Worm (Caenorhabditis elegans) whole organism, L1 larva: ENCODE data around the gene nol-6.

ENCODE experiments used
- C04F5.9 ChIP-seq: sonication (generic microtip); optimal IDR thresholded peaks from 2 replicates; lab custom pipeline; 2016; ENCODE audit warnings: missing genetic modification characterization, missing compliant biosample characterization
- C34B4.2 ChIP-seq: sonication (generic microtip); optimal IDR thresholded peaks from 2 replicates; lab custom pipeline; 2017; ENCODE audit warnings: mild to moderate bottlenecking, missing genetic modification characterization, missing compliant biosample characterization
- F16B12.6 ChIP-seq: fragments of 150-350 bp; optimal IDR thresholded peaks from 2 replicates; lab custom pipeline; 2014; ENCODE audit warnings: missing biosample characterization, missing genetic modification characterization
- Y116A8C.19 ChIP-seq: sonication (generic microtip); optimal IDR thresholded peaks from 2 replicates; lab custom pipeline; 2016; ENCODE audit warnings: missing compliant biosample characterization, missing genetic modification characterization, borderline replicate concordance
- alr-1 ChIP-seq: fragments of 200-800 bp; sonication (Bioruptor generic); optimal IDR thresholded peaks from 2 replicates; lab custom pipeline; 2018; ENCODE audit warnings: borderline replicate concordance, mild to moderate bottlenecking, missing genetic modification characterization, missing compliant biosample characterization
- aly-2 ChIP-seq: fragments of 150-350 bp; optimal IDR thresholded peaks from 2 replicates; lab custom pipeline; 2014; ENCODE audit warnings: missing biosample characterization, missing genetic modification characterization
- ceh-8 ChIP-seq: fragments of 200-800 bp; sonication (Bioruptor generic); optimal IDR thresholded peaks from 2 replicates; lab custom pipeline; 2018; ENCODE audit warnings: mild to moderate bottlenecking, missing genetic modification characterization, moderate library complexity, missing compliant biosample characterization
- ceh-82 ChIP-seq, 3 experiments: fragments of 150-350 bp in 1 of 3; sonication (generic microtip) in 2 of 3; optimal IDR thresholded peaks; 2 replicates each; lab custom pipeline; 2014 to 2017; ENCODE audit warnings: missing biosample characterization in 3 of 3, missing genetic modification characterization in 3 of 3
- ces-1 ChIP-seq: fragments of 150-350 bp; optimal IDR thresholded peaks from 2 replicates; lab custom pipeline; 2014; ENCODE audit warnings: missing biosample characterization, missing genetic modification reagents, missing genetic modification characterization
- dpl-1 ChIP-seq, 3 experiments: fragments of 150-350 bp in 2 of 3; sonication (generic microtip) in 1 of 3; optimal IDR thresholded peaks; 2 replicates each; lab custom pipeline; 2014 to 2017; ENCODE audit warnings: missing biosample characterization in 3 of 3, missing genetic modification characterization in 3 of 3, missing genetic modification reagents in 3 of 3
- efl-1 ChIP-seq, 4 experiments: fragments of 150-350 bp; optimal IDR thresholded peaks in 3 of 4; peaks in 1 of 4; 1 replicate in 1 of 4; 2 replicates in 3 of 4; lab custom pipeline; 2014; ENCODE audit warnings: missing biosample characterization in 2 of 4, missing genetic modification characterization in 2 of 4, missing genetic modification reagents in 2 of 4
- egl-13 ChIP-seq: sonication (generic microtip); optimal IDR thresholded peaks from 2 replicates; lab custom pipeline; 2016; ENCODE audit warnings: missing genotype, missing genetic modification reagents, missing genetic modification characterization, missing compliant biosample characterization
- hlh-4 ChIP-seq: sonication (generic microtip); optimal IDR thresholded peaks from 2 replicates; lab custom pipeline; 2016; ENCODE audit warnings: mild to moderate bottlenecking, missing genetic modification characterization, missing compliant biosample characterization
- hpl-2 ChIP-seq: fragments of 150-350 bp; optimal IDR thresholded peaks from 2 replicates; lab custom pipeline; 2014; ENCODE audit warnings: missing biosample characterization, missing genetic modification reagents, missing genetic modification characterization
- jun-1 ChIP-seq: fragments of 150-350 bp; optimal IDR thresholded peaks from 2 replicates; lab custom pipeline; 2014; ENCODE audit warnings: missing biosample characterization, missing genetic modification reagents, missing genetic modification characterization
- lin-13 ChIP-seq: fragments of 150-350 bp; optimal IDR thresholded peaks from 2 replicates; lab custom pipeline; 2014; ENCODE audit warnings: missing biosample characterization, missing genetic modification reagents, missing genetic modification characterization
- lin-14 ChIP-seq: fragments of 200-800 bp; sonication (Bioruptor generic); optimal IDR thresholded peaks from 2 replicates; lab custom pipeline; 2018; ENCODE audit warnings: mild to moderate bottlenecking, missing genetic modification characterization, moderate library complexity, missing compliant biosample characterization
- lin-15B ChIP-seq: fragments of 150-350 bp; sonication (generic microtip); optimal IDR thresholded peaks from 3 replicates; lab custom pipeline; 2014; ENCODE audit warnings: missing biosample characterization, missing genetic modification characterization
- lin-35 ChIP-seq, 2 experiments: fragments of 150-350 bp; optimal IDR thresholded peaks; 2 replicates each; lab custom pipeline; 2014; ENCODE audit warnings: missing biosample characterization in 2 of 2, missing genetic modification characterization in 2 of 2, missing genetic modification reagents in 2 of 2
- lin-39 ChIP-seq: fragments of 150-350 bp; optimal IDR thresholded peaks from 2 replicates; lab custom pipeline; 2014; ENCODE audit warnings: missing biosample characterization, missing genetic modification reagents, missing genetic modification characterization
- lir-3 ChIP-seq: sonication (generic microtip); optimal IDR thresholded peaks from 2 replicates; lab custom pipeline; 2016; ENCODE audit warnings: mild to moderate bottlenecking, missing genetic modification characterization, moderate library complexity, missing compliant biosample characterization; ENCODE audit not compliant: poor library complexity
- mdl-1 ChIP-seq, 2 experiments: fragments of 150-350 bp; optimal IDR thresholded peaks; 2 replicates each; lab custom pipeline; 2014 to 2017; ENCODE audit warnings: missing biosample characterization in 2 of 2, missing genetic modification characterization in 2 of 2, inconsistent platforms in 1 of 2
- nhr-11 ChIP-seq: fragments of 150-350 bp; optimal IDR thresholded peaks from 2 replicates; lab custom pipeline; 2014; ENCODE audit warnings: missing biosample characterization, missing genetic modification characterization
- nhr-19 ChIP-seq: fragments of 200-800 bp; sonication (Bioruptor generic); conservative IDR thresholded peaks from 2 replicates; pipeline ENCODE4 v1.3.6; 2022; ENCODE audit warnings: missing genetic modification characterization, missing compliant biosample characterization
- nhr-237 ChIP-seq: fragments of 150-350 bp; optimal IDR thresholded peaks from 2 replicates; lab custom pipeline; 2014; ENCODE audit warnings: missing biosample characterization, missing genetic modification characterization
- nhr-28 ChIP-seq: fragments of 150-350 bp; optimal IDR thresholded peaks from 2 replicates; lab custom pipeline; 2014; ENCODE audit warnings: missing biosample characterization, missing genetic modification characterization
- nhr-77 ChIP-seq: fragments of 150-350 bp; optimal IDR thresholded peaks from 2 replicates; lab custom pipeline; 2014; ENCODE audit warnings: missing biosample characterization, missing genetic modification characterization
- pax-3 ChIP-seq: fragments of 200-800 bp; sonication (Bioruptor generic); optimal IDR thresholded peaks from 2 replicates; lab custom pipeline; 2018; ENCODE audit warnings: mild to moderate bottlenecking, missing genetic modification characterization, moderate library complexity, missing compliant biosample characterization
- skn-1 ChIP-seq: fragments of 150-350 bp; optimal IDR thresholded peaks from 2 replicates; lab custom pipeline; 2014; ENCODE audit warnings: missing biosample characterization, missing genetic modification characterization
- sox-4 ChIP-seq: sonication (generic microtip); optimal IDR thresholded peaks from 2 replicates; lab custom pipeline; 2016; ENCODE audit warnings: missing genetic modification characterization, missing compliant biosample characterization
- sup-37 ChIP-seq: fragments of 200-800 bp; sonication (Bioruptor generic); optimal IDR thresholded peaks from 2 replicates; lab custom pipeline; 2018; ENCODE audit warnings: mild to moderate bottlenecking, missing genetic modification characterization, missing compliant biosample characterization
- tbx-2 ChIP-seq: sonication (generic microtip); optimal IDR thresholded peaks from 2 replicates; lab custom pipeline; 2016; ENCODE audit warnings: missing genetic modification characterization, missing compliant biosample characterization
- ztf-11 ChIP-seq, 2 experiments: sonication (generic microtip); optimal IDR thresholded peaks; 2 replicates each; lab custom pipeline; 2016 to 2017; ENCODE audit warnings: missing genetic modification characterization in 2 of 2, missing biosample characterization in 1 of 2, missing compliant biosample characterization in 1 of 2
- ztf-4 ChIP-seq: fragments of 150-350 bp; optimal IDR thresholded peaks from 2 replicates; lab custom pipeline; 2014; ENCODE audit warnings: missing biosample characterization, missing genetic modification characterization

Gene nol-6

ce11 chrII:1420806-1421463, 16.4 kb downstream of the nol-6 start:
- TF ChIP-seq ceh-82 (tag; optimal IDR thresholded peaks at IDR 0.05; lab: Kevin White, UChicago), result no peak
- TF ChIP-seq hpl-2 (GFP tag; lab: Kevin White, UChicago), result no peak
- TF ChIP-seq nhr-28 (tag; lab: Kevin White, UChicago), result no peak
- no peak for TF ChIP-seq pax-3 (tag; lab: Kevin White, UChicago)
- TF ChIP-seq egl-13, result no peak

ce11 chrII:1419994-1420393, 17.3 kb downstream of the nol-6 start:
- TF ChIP-seq Y116A8C.19 (tag; lab: Kevin White, UChicago) (no peak), efl-1 (optimal IDR thresholded peaks at IDR 0.05; lab: Kevin White, UChicago) (no peak), efl-1 (GFP tag; optimal IDR thresholded peaks at IDR 0.05 in 1 of 2; lab: Kevin White, UChicago) (peak in 1 of 2 experiments; percentile 86), ces-1 (GFP tag; lab: Kevin White, UChicago) (no peak), C34B4.2 (no peak), ztf-4 (tag; lab: Kevin White, UChicago) (no peak), lin-15B (tag; lab: Kevin White, UChicago) (no peak)
- TF ChIP-seq, all 84 proteins: peak for 1

- TF ChIP-seq skn-1, result no peak
- no peak for TF ChIP-seq ceh-8 (GFP tag; lab: Kevin White, UChicago)
- TF ChIP-seq alr-1, result no peak
- no peak for TF ChIP-seq hpl-2 (GFP tag; lab: Kevin White, UChicago)
- TF ChIP-seq ceh-82 (tag; optimal IDR thresholded peaks at IDR 0.05; lab: Kevin White, UChicago), result no peak
- no peak for TF ChIP-seq lin-35 (GFP tag; optimal IDR thresholded peaks at IDR 0.05; lab: Kevin White, UChicago)
- no peak for TF ChIP-seq tbx-2 (tag; lab: Kevin White, UChicago)
- no peak for TF ChIP-seq C04F5.9 (tag; lab: Kevin White, UChicago)
- TF ChIP-seq jun-1 (tag; lab: Kevin White, UChicago), result no peak
- TF ChIP-seq, all 84 proteins: peak for 0
Observed at ce11 chrII:1412359-1412907, 24.9 kb downstream of the nol-6 start, which contains the start of gene alkb-1. Gene alkb-1 (plus strand): TSS chrII:1412409.

- TF ChIP-seq nhr-19 (GFP tag; lab: Robert Waterston, UW), result no peak
- no peak for TF ChIP-seq lin-39
- TF ChIP-seq sox-4 (tag; lab: Kevin White, UChicago), result no peak
- TF ChIP-seq hlh-4 (tag; lab: Kevin White, UChicago), result no peak
- TF ChIP-seq nhr-11, result no peak
- TF ChIP-seq pax-3 (tag; lab: Kevin White, UChicago), result no peak
- no peak for TF ChIP-seq skn-1
- TF ChIP-seq hpl-2 (GFP tag; lab: Kevin White, UChicago), result no peak
- TF ChIP-seq nhr-237 (tag; lab: Kevin White, UChicago), result no peak
- TF ChIP-seq lin-14 (GFP tag; lab: Kevin White, UChicago), result no peak
- no peak for TF ChIP-seq aly-2 (tag; lab: Kevin White, UChicago)
- TF ChIP-seq lir-3, result no peak
- no peak for TF ChIP-seq ztf-11 (tag; optimal IDR thresholded peaks at IDR 0.05; lab: Kevin White, UChicago)
- TF ChIP-seq nhr-28 (tag; lab: Kevin White, UChicago), result no peak
- TF ChIP-seq mdl-1 (tag; optimal IDR thresholded peaks at IDR 0.05; lab: Kevin White, UChicago), result no peak
Observed at ce11 chrII:1411372-1411771, 25.9 kb downstream of the nol-6 start, which contains the start of gene Y51H7C.9. Gene Y51H7C.9 (minus strand): TSS chrII:1411472.

- peak in 1 of 3 experiments; percentile 19 for TF ChIP-seq dpl-1 (GFP tag; optimal IDR thresholded peaks at IDR 0.05; lab: Kevin White, UChicago)
- no peak for TF ChIP-seq nhr-77 (tag; lab: Kevin White, UChicago)
- no peak for TF ChIP-seq efl-1 (optimal IDR thresholded peaks at IDR 0.05; lab: Kevin White, UChicago)
- TF ChIP-seq efl-1 (GFP tag; optimal IDR thresholded peaks at IDR 0.05 in 1 of 2; lab: Kevin White, UChicago), result peak in 1 of 2 experiments; percentile 90
- TF ChIP-seq lin-13 (GFP tag; lab: Kevin White, UChicago), result no peak
- no peak for TF ChIP-seq sup-37
- no peak for TF ChIP-seq F16B12.6
Observed at ce11 chrII:1403056-1403455, 34.2 kb downstream of the nol-6 start, which contains the start of the genes Y51H7C.41 and cogc-4. Gene Y51H7C.41 (plus strand): TSS chrII:1403321. Gene cogc-4 (plus strand): TSS chrII:1403441.
